Fruit fly (Drosophila melanogaster) whole organism, embryonic: ENCODE results near the gene Tim17a2.
A peak's percentile ranks its signal among the peaks of the same experiment; 100 is the strongest.

Experiments
- Bgb ChIP-seq: fragments of 200-800 bp; sonication (Bioruptor generic); IDR thresholded peaks from 2 replicates; pipeline ENCODE4 v1.3.6; 2022; ENCODE audit warnings: missing biosample characterization, missing genetic modification characterization; ENCODE audit not compliant: partially characterized antibody
- Blimp-1 ChIP-seq: fragments of 200-800 bp; sonication (Bioruptor generic); optimal IDR thresholded peaks from 3 replicates; lab custom pipeline; 2018; ENCODE audit warnings: missing biosample characterization, missing genetic modification characterization, mild to moderate bottlenecking, moderate library complexity, missing genetic modification reagents
- CG11723 ChIP-seq: fragments of 200-800 bp; sonication (Bioruptor generic); optimal IDR thresholded peaks from 2 replicates; lab custom pipeline; 2017; ENCODE audit warnings: missing biosample characterization, mild to moderate bottlenecking, missing genetic modification characterization
- CG17385 ChIP-seq: fragments of 200-800 bp; sonication (Bioruptor generic); optimal IDR thresholded peaks from 3 replicates; lab custom pipeline; 2018; ENCODE audit warnings: missing biosample characterization, mild to moderate bottlenecking, missing genetic modification characterization
- CG17802 ChIP-seq: fragments of 200-800 bp; sonication (Bioruptor generic); optimal IDR thresholded peaks from 2 replicates; lab custom pipeline; 2018; ENCODE audit warnings: missing biosample characterization, mild to moderate bottlenecking, missing genetic modification characterization, moderate library complexity
- CG2116 ChIP-seq: fragments of 200-800 bp; sonication (Bioruptor generic); optimal IDR thresholded peaks from 3 replicates; lab custom pipeline; 2018; ENCODE audit warnings: missing biosample characterization, mild to moderate bottlenecking, missing genetic modification characterization
- CG2199 ChIP-seq: fragments of 200-800 bp; sonication (Bioruptor generic); IDR thresholded peaks from 3 replicates; pipeline ENCODE4 v1.3.6; 2022; ENCODE audit warnings: missing biosample characterization, missing genetic modification characterization
- CG2712 ChIP-seq: fragments of 200-800 bp; optimal IDR thresholded peaks from 3 replicates; lab custom pipeline; 2019; ENCODE audit warnings: missing biosample characterization, mild to moderate bottlenecking, missing genetic modification characterization, moderate library complexity
- CG31224 ChIP-seq: fragments of 200-800 bp; sonication (Bioruptor generic); IDR thresholded peaks from 2 replicates; pipeline ENCODE4 v1.3.6; 2022; ENCODE audit warnings: missing biosample characterization, missing genetic modification characterization
- CG33213 ChIP-seq: fragments of 200-800 bp; sonication (Bioruptor generic); optimal IDR thresholded peaks from 3 replicates; lab custom pipeline; 2016; ENCODE audit warnings: missing biosample characterization, missing genetic modification characterization
- CG4820 ChIP-seq: fragments of 200-800 bp; sonication (Bioruptor generic); optimal IDR thresholded peaks from 3 replicates; lab custom pipeline; 2016; ENCODE audit warnings: missing biosample characterization, missing genetic modification characterization
- CG6254 ChIP-seq: fragments of 200-800 bp; sonication (Bioruptor generic); optimal IDR thresholded peaks from 3 replicates; lab custom pipeline; 2017; ENCODE audit warnings: mild to moderate bottlenecking, missing biosample characterization, missing genetic modification reagents, missing genetic modification characterization
- CG6654 ChIP-seq: fragments of 200-800 bp; sonication (Bioruptor generic); optimal IDR thresholded peaks from 2 replicates; lab custom pipeline; 2017; ENCODE audit warnings: missing biosample characterization, mild to moderate bottlenecking, missing genetic modification characterization
- CG6683 ChIP-seq: fragments of 200-800 bp; sonication (Bioruptor generic); optimal IDR thresholded peaks from 2 replicates; lab custom pipeline; 2017; ENCODE audit warnings: missing biosample characterization, mild to moderate bottlenecking, missing genetic modification characterization, missing genetic modification reagents
- CG6854 ChIP-seq: fragments of 200-800 bp; sonication (Bioruptor generic); optimal IDR thresholded peaks from 3 replicates; lab custom pipeline; 2017; ENCODE audit warnings: missing biosample characterization, mild to moderate bottlenecking, missing genetic modification characterization
- CG8359 ChIP-seq: fragments of 200-800 bp; sonication (Bioruptor generic); optimal IDR thresholded peaks from 2 replicates; lab custom pipeline; 2017; ENCODE audit warnings: missing biosample characterization, mild to moderate bottlenecking, missing genetic modification characterization, borderline replicate concordance
- CG8478 ChIP-seq: fragments of >200 bp; optimal IDR thresholded peaks from 2 replicates; lab custom pipeline; 2018
- CG8924 ChIP-seq: fragments of 200-800 bp; optimal IDR thresholded peaks from 3 replicates; lab custom pipeline; 2019; ENCODE audit warnings: missing biosample characterization, mild to moderate bottlenecking, missing genetic modification characterization, moderate library complexity
- CG9437 ChIP-seq: fragments of 200-800 bp; sonication (Bioruptor generic); optimal IDR thresholded peaks from 2 replicates; lab custom pipeline; 2018; ENCODE audit warnings: missing biosample characterization, mild to moderate bottlenecking, missing genetic modification characterization
- CG9932 ChIP-seq: fragments of 200-800 bp; sonication (Bioruptor generic); IDR thresholded peaks from 2 replicates; pipeline ENCODE4 v1.3.6; 2022; ENCODE audit warnings: missing biosample characterization, missing genetic modification characterization
- Camta ChIP-seq: fragments of 200-800 bp; sonication (Bioruptor generic); optimal IDR thresholded peaks from 2 replicates; lab custom pipeline; 2016; ENCODE audit warnings: missing biosample characterization, missing genetic modification characterization
- CoRest ChIP-seq: fragments of 200-800 bp; sonication (Bioruptor generic); optimal IDR thresholded peaks from 3 replicates; lab custom pipeline; 2018; ENCODE audit warnings: missing biosample characterization, mild to moderate bottlenecking, missing genetic modification characterization, moderate library complexity
- CrebB ChIP-seq: fragments of 200-800 bp; sonication (Bioruptor generic); optimal IDR thresholded peaks from 3 replicates; lab custom pipeline; 2018; ENCODE audit warnings: missing biosample characterization, mild to moderate bottlenecking, missing genetic modification characterization
- D19A ChIP-seq: fragments of 200-800 bp; optimal IDR thresholded peaks from 3 replicates; lab custom pipeline; 2019; ENCODE audit warnings: missing biosample characterization, mild to moderate bottlenecking, missing genetic modification characterization, moderate library complexity
- D19B ChIP-seq: fragments of 200-800 bp; sonication (Bioruptor generic); optimal IDR thresholded peaks from 2 replicates; lab custom pipeline; 2017; ENCODE audit warnings: missing biosample characterization, mild to moderate bottlenecking, missing genetic modification characterization
- Dad ChIP-seq: fragments of 200-800 bp; sonication (Bioruptor generic); optimal IDR thresholded peaks from 3 replicates; lab custom pipeline; 2016; ENCODE audit warnings: missing biosample characterization, missing genetic modification characterization
- Kr ChIP-seq: fragments of 200-800 bp; sonication (Bioruptor generic); optimal IDR thresholded peaks from 2 replicates; lab custom pipeline; 2017; ENCODE audit warnings: missing biosample characterization, mild to moderate bottlenecking, missing genetic modification characterization
- MBD-R2 ChIP-seq: fragments of 200-800 bp; sonication (Bioruptor generic); IDR thresholded peaks from 2 replicates; pipeline ENCODE4 v1.3.6; 2022; ENCODE audit warnings: missing biosample characterization, missing genetic modification characterization
- Max ChIP-seq: fragments of 200-800 bp; sonication (Bioruptor generic); optimal IDR thresholded peaks from 2 replicates; lab custom pipeline; 2016; ENCODE audit warnings: missing biosample characterization, mild to moderate bottlenecking, missing genetic modification characterization
- YL-1 ChIP-seq: fragments of 200-800 bp; sonication (Bioruptor generic); optimal IDR thresholded peaks from 3 replicates; lab custom pipeline; 2017; ENCODE audit warnings: missing biosample characterization, mild to moderate bottlenecking, missing genetic modification characterization
- abd-A ChIP-seq: fragments of 200-800 bp; sonication (Bioruptor generic); optimal IDR thresholded peaks from 3 replicates; lab custom pipeline; 2019; ENCODE audit warnings: missing biosample characterization, mild to moderate bottlenecking, missing genetic modification characterization, moderate library complexity
- bcd ChIP-seq: fragments of 200-800 bp; sonication (Bioruptor generic); optimal IDR thresholded peaks from 2 replicates; lab custom pipeline; 2017; ENCODE audit warnings: missing biosample characterization, mild to moderate bottlenecking, missing genetic modification characterization
- ci ChIP-seq: fragments of 200-800 bp; sonication (Bioruptor generic); IDR thresholded peaks from 3 replicates; pipeline ENCODE4 v1.3.6; 2022; ENCODE audit warnings: missing biosample characterization, missing genetic modification characterization
- crol ChIP-seq: fragments of 200-800 bp; sonication (Bioruptor generic); IDR thresholded peaks from 2 replicates; pipeline ENCODE4 v1.3.6; 2022; ENCODE audit warnings: missing biosample characterization, missing genetic modification characterization
- cwo ChIP-seq: fragments of 200-800 bp; sonication (Bioruptor generic); optimal IDR thresholded peaks from 3 replicates; lab custom pipeline; 2017; ENCODE audit warnings: missing biosample characterization, missing genetic modification characterization, mild to moderate bottlenecking, moderate library complexity, missing genetic modification reagents
- ftz-f1 ChIP-seq: fragments of 200-800 bp; sonication (Bioruptor generic); optimal IDR thresholded peaks from 2 replicates; lab custom pipeline; 2016; ENCODE audit warnings: missing biosample characterization, missing genetic modification characterization
- gcm ChIP-seq: fragments of 200-800 bp; sonication (Bioruptor generic); optimal IDR thresholded peaks from 2 replicates; lab custom pipeline; 2019; ENCODE audit warnings: missing biosample characterization, mild to moderate bottlenecking, missing genetic modification characterization, moderate library complexity
- hb ChIP-seq: fragments of 200-800 bp; sonication (Bioruptor generic); IDR thresholded peaks from 3 replicates; pipeline ENCODE4 v1.3.6; 2022; ENCODE audit warnings: missing biosample characterization, missing genetic modification characterization; ENCODE audit not compliant: partially characterized antibody
- hkb ChIP-seq, 2 experiments: fragments of 200-800 bp in 1 of 2; fragments of >200 bp in 1 of 2; sonication (Bioruptor generic) in 1 of 2; IDR thresholded peaks in 1 of 2; optimal IDR thresholded peaks in 1 of 2; 2 replicates each; pipeline versions ENCODE4 v1.3.6 to Lab custom; 2017 to 2022; ENCODE audit warnings: missing biosample characterization in 1 of 2, missing genetic modification characterization in 1 of 2
- hth ChIP-seq: fragments of >200 bp; optimal IDR thresholded peaks from 2 replicates; lab custom pipeline; 2017; ENCODE audit warnings: inconsistent platforms
- knrl ChIP-seq: fragments of 200-800 bp; sonication (Bioruptor generic); IDR thresholded peaks from 3 replicates; pipeline ENCODE4 v1.3.6; 2022; ENCODE audit warnings: missing biosample characterization, missing genetic modification characterization; ENCODE audit not compliant: partially characterized antibody
- pros ChIP-seq: fragments of 200-800 bp; sonication (Bioruptor generic); optimal IDR thresholded peaks from 3 replicates; lab custom pipeline; 2019; ENCODE audit warnings: missing biosample characterization, mild to moderate bottlenecking, missing genetic modification characterization, moderate library complexity
- repo ChIP-seq: fragments of 200-800 bp; sonication (Bioruptor generic); optimal IDR thresholded peaks from 2 replicates; lab custom pipeline; 2016; ENCODE audit warnings: missing biosample characterization, missing genetic modification characterization
- scrt ChIP-seq: fragments of 200-800 bp; sonication (Bioruptor generic); optimal IDR thresholded peaks from 2 replicates; lab custom pipeline; 2018; ENCODE audit warnings: missing biosample characterization, mild to moderate bottlenecking, missing genetic modification characterization, moderate library complexity
- seq ChIP-seq: fragments of 200-800 bp; sonication (Bioruptor generic); IDR thresholded peaks from 2 replicates; pipeline ENCODE4 v1.3.6; 2022; ENCODE audit warnings: missing biosample characterization, missing genetic modification characterization
- stc ChIP-seq: fragments of 200-800 bp; sonication (Bioruptor generic); IDR thresholded peaks from 2 replicates; pipeline ENCODE4 v1.3.6; 2022; ENCODE audit warnings: missing biosample characterization, missing genetic modification characterization
- tx ChIP-seq: fragments of 200-800 bp; sonication (Bioruptor generic); optimal IDR thresholded peaks from 2 replicates; lab custom pipeline; 2016; ENCODE audit warnings: missing biosample characterization, missing genetic modification characterization
- zf30C ChIP-seq: fragments of 200-800 bp; sonication (Bioruptor generic); optimal IDR thresholded peaks from 3 replicates; lab custom pipeline; 2018; ENCODE audit warnings: missing biosample characterization, mild to moderate bottlenecking, missing genetic modification characterization
- zfh1 ChIP-seq: fragments of 200-800 bp; sonication (Bioruptor generic); IDR thresholded peaks from 3 replicates; pipeline ENCODE4 v1.3.6; 2022; ENCODE audit warnings: missing biosample characterization, missing genetic modification characterization

The Tim17a2 gene

dm6 chr3R:5298599-5299307, 36.3 kb upstream of the Tim17a2 start (continued):
- no peak for TF ChIP-seq CG31224 (GFP tag; lab: Robert Waterston, UW)
- TF ChIP-seq Blimp-1 (GFP tag; lab: Kevin White, UChicago) = peak; percentile 61
- TF ChIP-seq hb (GFP tag; lab: Robert Waterston, UW) = peak; percentile 11; the same call in 1 of the 3 replicates
- no peak for TF ChIP-seq ftz-f1 (GFP tag; lab: Kevin White, UChicago)
- TF ChIP-seq CG6654 (GFP tag; lab: Kevin White, UChicago) = no peak
- TF ChIP-seq CG2116 (GFP tag; lab: Kevin White, UChicago) = peak; percentile 38
- peak; percentile 9 for TF ChIP-seq Max (GFP tag; lab: Kevin White, UChicago)
- no peak for TF ChIP-seq cwo (GFP tag; lab: Kevin White, UChicago)
- no peak for TF ChIP-seq CG17802 (tag; lab: Kevin White, UChicago)
- TF ChIP-seq CG8359 = no peak
- no peak for TF ChIP-seq YL-1 (GFP tag; lab: Kevin White, UChicago)
- no peak for TF ChIP-seq CG6254
- peak; percentile 48 for TF ChIP-seq CG2712
- no peak for TF ChIP-seq abd-A (tag; lab: Kevin White, UChicago)
- TF ChIP-seq scrt = no peak
- TF ChIP-seq Dad (GFP tag; lab: Kevin White, UChicago) = peak; percentile 56
- TF ChIP-seq seq (GFP tag; lab: Robert Waterston, UW) = peak; percentile 6; the same call in 1 of the 2 replicates
- TF ChIP-seq CrebB (tag; lab: Kevin White, UChicago) = no peak
- TF ChIP-seq knrl (GFP tag; lab: Robert Waterston, UW) = peak; percentile 73
- peak; percentile 82 for TF ChIP-seq CG33213 (GFP tag; lab: Kevin White, UChicago)
- peak; percentile 60 for TF ChIP-seq CoRest (tag; lab: Kevin White, UChicago)
- no peak for TF ChIP-seq hth (lab: Kevin White, UChicago)
- no peak for TF ChIP-seq CG6854 (GFP tag; lab: Kevin White, UChicago)
- TF ChIP-seq bcd (GFP tag; lab: Kevin White, UChicago) = peak; percentile 61
- peak; percentile 52 for TF ChIP-seq repo
- peak; percentile 63; the same call in 2 of the 3 replicates for TF ChIP-seq ci
- peak; percentile 59 for TF ChIP-seq CG4820 (GFP tag; lab: Kevin White, UChicago)
- TF ChIP-seq hkb (optimal IDR thresholded peaks at IDR 0.05; lab: Kevin White, UChicago) = peak; percentile 45
- no peak for TF ChIP-seq hkb (GFP tag; IDR thresholded peaks at IDR 0.05; lab: Robert Waterston, UW)
- peak; percentile 42 for TF ChIP-seq tx (GFP tag; lab: Kevin White, UChicago)
- 0 out of 2 replicates have a peak, but pooled peaks have one; percentile 20 for TF ChIP-seq crol (GFP tag; lab: Robert Waterston, UW)
- TF ChIP-seq Kr (GFP tag; lab: Kevin White, UChicago) = no peak
- no peak for TF ChIP-seq D19B (GFP tag; lab: Kevin White, UChicago)
- TF ChIP-seq CG11723 (GFP tag; lab: Kevin White, UChicago) = no peak
- TF ChIP-seq zfh1 (GFP tag; lab: Robert Waterston, UW) = peak; percentile 39; the same call in 2 of the 3 replicates
- peak; percentile 29 for TF ChIP-seq zf30C
- no peak for TF ChIP-seq CG6683 (GFP tag; lab: Kevin White, UChicago)
- TF ChIP-seq CG9932 = peak; percentile 81
- no peak for TF ChIP-seq CG8478 (lab: Kevin White, UChicago)
- TF ChIP-seq CG2199 (GFP tag; lab: Robert Waterston, UW) = peak; percentile 81; the same call in 2 of the 3 replicates
- no peak for TF ChIP-seq stc (GFP tag; lab: Robert Waterston, UW)
- no peak; the same call in 1 of the 2 replicates for TF ChIP-seq MBD-R2
- no peak for TF ChIP-seq pros (GFP tag; lab: Kevin White, UChicago)
- no peak for TF ChIP-seq CG8924
- TF ChIP-seq Camta (GFP tag; lab: Kevin White, UChicago) = peak; percentile 12
- TF ChIP-seq CG17385 (GFP tag; lab: Kevin White, UChicago) = peak; percentile 27
- TF ChIP-seq D19A (tag; lab: Kevin White, UChicago) = no peak
- peak; percentile 85 for TF ChIP-seq Bgb
- TF ChIP-seq gcm (GFP tag; lab: Kevin White, UChicago) = peak; percentile 39
- TF ChIP-seq CG9437 (GFP tag; lab: Kevin White, UChicago) = no peak
